Fruit fly (Drosophila melanogaster): ENCODE results near the gene CG14275.

CG14275 gene

dm6 chr2L:8365701-8366643 is 38.7 kb downstream of the CG14275 start, which contains the start of gene Pp2A-29B (continued):
- TF ChIP-seq CG31388 (GFP tag; optimal IDR thresholded peaks at IDR 0.05) (no peak), Mad (GFP tag; optimal IDR thresholded peaks at IDR 0.05) (no peak), Ssrp (tag; optimal IDR thresholded peaks at IDR 0.05) (no peak), CG2712 (tag; optimal IDR thresholded peaks at IDR 0.05) (peak; percentile 61), CG2129 (GFP tag; IDR thresholded peaks at IDR 0.05; ENCODE audit: partially characterized antibody) (peak; percentile 99), fd3F (GFP tag; optimal IDR thresholded peaks at IDR 0.05) (no peak), Gug (GFP tag; IDR thresholded peaks at IDR 0.05) (peak; percentile 8; the same call in 1 of the 4 replicates), CG4820 (GFP tag; optimal IDR thresholded peaks at IDR 0.05) (no peak), pho (GFP tag; optimal IDR thresholded peaks at IDR 0.05) (no peak), sug (tag; optimal IDR thresholded peaks at IDR 0.05) (peak; percentile 59), CTCF (GFP tag; optimal IDR thresholded peaks at IDR 0.05) (peak; percentile 21), HLHmδ (GFP tag; optimal IDR thresholded peaks at IDR 0.05) (no peak), slp2 (GFP tag; optimal IDR thresholded peaks at IDR 0.05) (no peak), stwl (tag; optimal IDR thresholded peaks at IDR 0.05) (peak; percentile 51), CG12236 (GFP tag; optimal IDR thresholded peaks at IDR 0.05) (no peak), dpn (GFP tag; optimal IDR thresholded peaks at IDR 0.05) (peak in 1 of 2 experiments; percentile 17), Ets97D (GFP tag; optimal IDR thresholded peaks at IDR 0.05) (peak; percentile 31), ttk (GFP tag; IDR thresholded peaks at IDR 0.05) (no peak), Sin3A (optimal IDR thresholded peaks at IDR 0.05) (peak; percentile 32), CG7786 (GFP tag; optimal IDR thresholded peaks at IDR 0.05) (no peak), slou (GFP tag; optimal IDR thresholded peaks at IDR 0.05) (peak; percentile 59), pfk (GFP tag; optimal IDR thresholded peaks at IDR 0.05) (no peak), tap (tag; optimal IDR thresholded peaks at IDR 0.05) (no peak), CG6175 (GFP tag; IDR thresholded peaks at IDR 0.05) (no peak), eyg (GFP tag; optimal IDR thresholded peaks at IDR 0.05) (no peak), ftz-f1 (GFP tag; optimal IDR thresholded peaks at IDR 0.05) (no peak), CG14441 (GFP tag; IDR thresholded peaks at IDR 0.05) (no peak; the same call in 1 of the 2 replicates), Awh (GFP tag; IDR thresholded peaks at IDR 0.05) (no peak), Sry-β (GFP tag; optimal IDR thresholded peaks at IDR 0.05) (peak; percentile 25), Dll (GFP tag; IDR thresholded peaks at IDR 0.05; ENCODE audit: partially characterized antibody) (peak; percentile 100), insv (GFP tag; optimal IDR thresholded peaks at IDR 0.05) (peak in 1 of 2 experiments; percentile 25), CG10267 (tag; optimal IDR thresholded peaks at IDR 0.05) (peak; percentile 62), B-H1 (GFP tag; IDR thresholded peaks at IDR 0.05) (no peak), CG2120 (GFP tag; optimal IDR thresholded peaks at IDR 0.05) (peak; percentile 19), Bteb2 (GFP tag; optimal IDR thresholded peaks at IDR 0.05) (no peak), Nf-YC (tag; optimal IDR thresholded peaks at IDR 0.05) (peak; percentile 57), Tbp (GFP tag; optimal IDR thresholded peaks at IDR 0.05) (no peak), klu (GFP tag; IDR thresholded peaks at IDR 0.05) (peak; percentile 45; the same call in 1 of the 2 replicates), Dref (GFP tag; IDR thresholded peaks at IDR 0.05) (peak; percentile 57), Hr78 (GFP tag; optimal IDR thresholded peaks at IDR 0.05) (no peak), shn (GFP tag; optimal IDR thresholded peaks at IDR 0.05) (no peak), CG4707 (GFP tag; optimal IDR thresholded peaks at IDR 0.05) (no peak), ind (GFP tag; optimal IDR thresholded peaks at IDR 0.05) (no peak), Oli (tag; optimal IDR thresholded peaks at IDR 0.05) (no peak), CG11695 (GFP tag; IDR thresholded peaks at IDR 0.05) (no peak), Hr3 (GFP tag; optimal IDR thresholded peaks at IDR 0.05) (peak; percentile 51), p53 (GFP tag; optimal IDR thresholded peaks at IDR 0.05) (no peak), CG14860 (GFP tag; IDR thresholded peaks at IDR 0.05; ENCODE audit: partially characterized antibody) (peak; percentile 100), Fer1 (GFP tag; optimal IDR thresholded peaks at IDR 0.05) (no peak), caup (GFP tag; optimal IDR thresholded peaks at IDR 0.05; ENCODE audit: severe bottlenecking) (no peak)

Measured in whole organism, embryonic.